Fruit fly (Drosophila melanogaster) whole organism, pupa: ENCODE results near the gene Rcd5.

Source experiments
- CG10348 ChIP-seq: fragments of 200-800 bp; sonication (Bioruptor generic); IDR thresholded peaks from 2 replicates; pipeline ENCODE4 v1.3.6; 2022; ENCODE audit warnings: missing biosample characterization, missing genetic modification characterization
- CG17806 ChIP-seq: fragments of 200-800 bp; sonication (Bioruptor generic); optimal IDR thresholded peaks from 2 replicates; lab custom pipeline; 2018; ENCODE audit warnings: missing biosample characterization, mild to moderate bottlenecking, missing genetic modification characterization, moderate library complexity
- CG32121 ChIP-seq: fragments of 200-800 bp; sonication (Bioruptor generic); IDR thresholded peaks from 2 replicates; pipeline ENCODE4 v1.3.6; 2022; ENCODE audit warnings: missing biosample characterization, missing genetic modification characterization
- CG4496 ChIP-seq: fragments of 200-800 bp; sonication (Bioruptor generic); IDR thresholded peaks from 3 replicates; pipeline ENCODE4 v1.3.6; 2022; ENCODE audit warnings: missing biosample characterization, missing genetic modification characterization
- EcR ChIP-seq: fragments of 200-800 bp; sonication (Bioruptor generic); optimal IDR thresholded peaks from 3 replicates; lab custom pipeline; 2019; ENCODE audit warnings: missing biosample characterization, missing genetic modification characterization, mild to moderate bottlenecking, moderate library complexity, missing genetic modification reagents
- Pif1B ChIP-seq: fragments of 200-800 bp; sonication (Bioruptor generic); optimal IDR thresholded peaks from 3 replicates; lab custom pipeline; 2016; ENCODE audit warnings: missing biosample characterization, missing genetic modification characterization
- gl ChIP-seq: fragments of 200-800 bp; sonication (Bioruptor generic); optimal IDR thresholded peaks from 2 replicates; lab custom pipeline; 2018; ENCODE audit warnings: missing biosample characterization, mild to moderate bottlenecking, missing genetic modification characterization
- rn ChIP-seq: fragments of 200-800 bp; sonication (Bioruptor generic); IDR thresholded peaks from 2 replicates; pipeline ENCODE4 v1.3.6; 2022; ENCODE audit warnings: missing biosample characterization, missing genetic modification characterization

- TF ChIP-seq CG32121 (GFP tag; lab: Robert Waterston, UW) (no peak), rn (GFP tag; lab: Robert Waterston, UW) (no peak), CG10348 (GFP tag; lab: Robert Waterston, UW) (no peak), Pif1B (GFP tag; lab: Kevin White, UChicago) (no peak), CG4496 (no peak), EcR (GFP tag; lab: Kevin White, UChicago) (no peak), CG17806 (tag; lab: Kevin White, UChicago) (no peak), gl (no peak)
Observed at dm6 chr3L:3995554-3995953, 44.8 kb upstream of the Rcd5 start.
